Worm (Caenorhabditis elegans): ENCODE results near the gene srg-40.

DNA sequence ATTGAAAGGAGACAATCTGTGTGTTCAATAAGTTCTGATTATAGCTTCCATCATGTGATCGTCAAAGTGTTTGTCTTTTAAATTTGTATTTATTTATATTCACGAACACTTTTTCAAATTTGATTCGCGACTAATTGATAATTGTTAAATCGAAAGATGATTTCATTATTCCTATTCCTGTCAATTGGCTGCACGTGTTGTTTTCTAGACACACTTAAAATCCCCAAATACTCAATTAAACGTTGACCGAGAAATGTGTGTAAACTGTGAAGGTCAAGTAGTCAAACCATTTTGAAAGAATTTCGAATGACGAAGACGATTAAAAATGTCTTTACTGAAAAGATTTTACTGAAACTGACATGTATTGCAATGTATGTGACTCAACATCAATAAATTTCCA is 16.6 kb upstream of the srg-40 start:
- TF ChIP-seq elt-3 (tag; optimal IDR thresholded peaks at IDR 0.05), result no peak
- no peak for TF ChIP-seq ham-2 (GFP tag; optimal IDR thresholded peaks at IDR 0.05)
- no peak for TF ChIP-seq unc-39 (tag; optimal IDR thresholded peaks at IDR 0.05)
- no peak for TF ChIP-seq nhr-76 (tag; optimal IDR thresholded peaks at IDR 0.05)
- no peak for TF ChIP-seq unc-62 (GFP tag; optimal IDR thresholded peaks at IDR 0.05)
- TF ChIP-seq ztf-11 (tag; optimal IDR thresholded peaks at IDR 0.05), result no peak
- no peak for TF ChIP-seq sem-2 (GFP tag; optimal IDR thresholded peaks at IDR 0.05)
- TF ChIP-seq ces-1 (GFP tag; optimal IDR thresholded peaks at IDR 0.05), result no peak
- TF ChIP-seq snpc-4 (tag; optimal IDR thresholded peaks at IDR 0.05), result no peak
- TF ChIP-seq lin-13 (tag; optimal IDR thresholded peaks at IDR 0.05), result no peak
- no peak for TF ChIP-seq nhr-237 (tag; optimal IDR thresholded peaks at IDR 0.05)
